Fruit fly (Drosophila melanogaster): ENCODE results near the gene CG11658.
A peak's percentile ranks its signal among the peaks of the same experiment; 100 is the strongest.

CG11658 gene

DNA sequence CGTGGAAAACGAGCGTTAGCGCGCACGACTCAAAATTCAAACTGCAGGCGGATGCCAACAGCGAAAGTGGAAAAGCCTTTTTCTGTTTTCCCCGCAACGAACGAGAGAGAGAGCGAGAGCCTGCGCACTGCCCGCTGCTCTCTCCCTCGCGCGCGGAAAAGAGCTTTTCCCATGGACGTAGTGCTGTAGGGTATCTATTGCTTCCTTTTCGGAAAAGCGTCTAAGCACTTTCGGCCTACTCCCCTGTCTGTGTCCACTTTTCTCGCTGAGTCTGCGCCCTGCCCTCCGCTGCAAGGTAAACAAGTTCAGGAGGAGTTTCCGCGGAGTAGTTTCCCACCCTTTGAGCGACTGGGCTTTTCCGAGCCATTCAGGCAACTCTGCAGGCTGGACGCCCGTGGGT, 28.1 kb downstream of the CG11658 start, which contains the start of gene CG32085 (continued):
- TF ChIP-seq sc (optimal IDR thresholded peaks at IDR 0.05): no peak
- no peak for TF ChIP-seq sc (GFP tag; optimal IDR thresholded peaks at IDR 0.05)
- TF ChIP-seq jumu (GFP tag; optimal IDR thresholded peaks at IDR 0.05): peak; percentile 68
- TF ChIP-seq oc (tag; optimal IDR thresholded peaks at IDR 0.05): no peak
- TF ChIP-seq CG3838 (GFP tag; optimal IDR thresholded peaks at IDR 0.05): no peak
- peak; percentile 16 for TF ChIP-seq CG7928 (GFP tag; optimal IDR thresholded peaks at IDR 0.05)
- TF ChIP-seq CG11085 (GFP tag; IDR thresholded peaks at IDR 0.05): no peak
- peak; percentile 26 for TF ChIP-seq nau (GFP tag; optimal IDR thresholded peaks at IDR 0.05)
- TF ChIP-seq eve (GFP tag; optimal IDR thresholded peaks at IDR 0.05): no peak
- peak; percentile 25 for TF ChIP-seq pb (GFP tag; optimal IDR thresholded peaks at IDR 0.05)
- peak; percentile 11 for TF ChIP-seq fd96Cb (tag; optimal IDR thresholded peaks at IDR 0.05)
- peak; percentile 20 for TF ChIP-seq CG10209 (GFP tag; optimal IDR thresholded peaks at IDR 0.05)
- TF ChIP-seq CG15601 (tag; optimal IDR thresholded peaks at IDR 0.05): no peak
- no peak for TF ChIP-seq zen (tag; optimal IDR thresholded peaks at IDR 0.05)
- no peak for TF ChIP-seq h (optimal IDR thresholded peaks at IDR 0.05)
- TF ChIP-seq CG12236 (GFP tag; optimal IDR thresholded peaks at IDR 0.05): no peak
- TF ChIP-seq fd102C (GFP tag; optimal IDR thresholded peaks at IDR 0.05): no peak
- peak; percentile 42 for TF ChIP-seq shn (GFP tag; optimal IDR thresholded peaks at IDR 0.05)
- TF ChIP-seq CG7839 (tag; optimal IDR thresholded peaks at IDR 0.05): peak; percentile 60
- TF ChIP-seq ewg (GFP tag; optimal IDR thresholded peaks at IDR 0.05): peak; percentile 99
- no peak for TF ChIP-seq CG8359 (GFP tag; optimal IDR thresholded peaks at IDR 0.05; ENCODE audit: borderline replicate concordance)
- TF ChIP-seq psq (GFP tag; optimal IDR thresholded peaks at IDR 0.05): no peak
- no peak for TF ChIP-seq Lhr (GFP tag; optimal IDR thresholded peaks at IDR 0.05)
- TF ChIP-seq vnd (GFP tag; IDR thresholded peaks at IDR 0.05; ENCODE audit: partially characterized antibody): no peak
- peak; percentile 37 for TF ChIP-seq Dref (GFP tag; IDR thresholded peaks at IDR 0.05)
- peak; percentile 90 for TF ChIP-seq Gug (GFP tag; IDR thresholded peaks at IDR 0.05)
- peak; percentile 74 for TF ChIP-seq ems (GFP tag; optimal IDR thresholded peaks at IDR 0.05)
- peak; percentile 51 for TF ChIP-seq Fer3 (tag; optimal IDR thresholded peaks at IDR 0.05)
- peak; percentile 32 for TF ChIP-seq CG9817 (tag; optimal IDR thresholded peaks at IDR 0.05)
- TF ChIP-seq CG15696 (tag; optimal IDR thresholded peaks at IDR 0.05): no peak
- no peak for TF ChIP-seq CG9727 (GFP tag; optimal IDR thresholded peaks at IDR 0.05)
- peak; percentile 12 for TF ChIP-seq Dp (GFP tag; optimal IDR thresholded peaks at IDR 0.05)
- TF ChIP-seq CG12942 (GFP tag; optimal IDR thresholded peaks at IDR 0.05): peak; percentile 15
- TF ChIP-seq croc (GFP tag; conservative IDR thresholded peaks at IDR 0.05): peak; percentile 22; the same call in 1 of the 3 replicates
- no peak for TF ChIP-seq CG11696 (GFP tag; IDR thresholded peaks at IDR 0.05)
- TF ChIP-seq ase (GFP tag; IDR thresholded peaks at IDR 0.05): peak; percentile 38; the same call in 1 of the 3 replicates
- TF ChIP-seq CG13775 (GFP tag; optimal IDR thresholded peaks at IDR 0.05): peak; percentile 9
- TF ChIP-seq CG6254 (GFP tag; optimal IDR thresholded peaks at IDR 0.05): no peak
- TF ChIP-seq CG12299 (tag; optimal IDR thresholded peaks at IDR 0.05): no peak
- peak; percentile 52 for TF ChIP-seq CG16863 (GFP tag; optimal IDR thresholded peaks at IDR 0.05)
- 0 out of 2 replicates have a peak, but pooled peaks have one; percentile 30 for TF ChIP-seq ara (GFP tag; IDR thresholded peaks at IDR 0.05)
- TF ChIP-seq Dip3 (GFP tag; optimal IDR thresholded peaks at IDR 0.05): peak; percentile 41
- TF ChIP-seq sim (GFP tag; IDR thresholded peaks at IDR 0.05): no peak
- no peak for TF ChIP-seq hth (optimal IDR thresholded peaks at IDR 0.05)
- TF ChIP-seq ab (GFP tag; optimal IDR thresholded peaks at IDR 0.05): no peak
- TF ChIP-seq CG11560 (tag; IDR thresholded peaks at IDR 0.05): no peak
- no peak for TF ChIP-seq CG6854 (GFP tag; optimal IDR thresholded peaks at IDR 0.05)
- peak; percentile 23 for TF ChIP-seq CG10654 (GFP tag; optimal IDR thresholded peaks at IDR 0.05)
- peak; percentile 26 for TF ChIP-seq ATbp (GFP tag; optimal IDR thresholded peaks at IDR 0.05)
- TF ChIP-seq slp2 (GFP tag; optimal IDR thresholded peaks at IDR 0.05): peak; percentile 1
- TF ChIP-seq Hand (GFP tag; optimal IDR thresholded peaks at IDR 0.05): peak; percentile 62
- TF ChIP-seq CG15073 (GFP tag; optimal IDR thresholded peaks at IDR 0.05): no peak

Measured in whole organism, embryonic.